Fruit fly (Drosophila melanogaster): Measurements from ENCODE around the gene CG13305.

Gene CG13305

DNA sequence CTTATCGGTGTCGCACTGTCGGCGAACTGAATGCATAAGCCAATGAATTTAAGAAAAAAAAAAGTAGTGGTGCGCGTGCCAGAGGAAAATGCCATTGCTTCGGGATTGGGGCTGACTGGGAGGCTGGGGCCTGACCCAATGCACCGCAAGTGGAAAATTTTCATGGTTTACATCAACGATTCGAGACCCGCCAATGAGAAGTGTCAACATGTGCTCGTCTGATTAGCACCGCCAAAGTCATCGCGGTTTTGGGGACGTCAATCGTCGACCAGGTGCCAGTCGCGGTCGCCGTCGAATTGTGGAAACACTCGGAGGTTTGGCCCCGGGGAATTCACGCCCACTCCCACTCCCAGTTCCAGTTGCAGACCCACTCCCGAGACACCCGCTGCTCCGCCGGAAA, 37.2 kb upstream of the CG13305 start (continued):
- TF ChIP-seq seq (GFP tag; IDR thresholded peaks at IDR 0.05) = peak; percentile 34; the same call in 1 of the 2 replicates
- TF ChIP-seq TFAM (GFP tag; optimal IDR thresholded peaks at IDR 0.05) = no peak
- TF ChIP-seq ken (GFP tag; IDR thresholded peaks at IDR 0.05) = no peak
- TF ChIP-seq dan (GFP tag; IDR thresholded peaks at IDR 0.05) = no peak
- TF ChIP-seq nerfin-1 (tag; optimal IDR thresholded peaks at IDR 0.05) = no peak
- TF ChIP-seq Dref (GFP tag; IDR thresholded peaks at IDR 0.05) = no peak
- no peak for TF ChIP-seq Mes4 (GFP tag; optimal IDR thresholded peaks at IDR 0.05)
- TF ChIP-seq zfh2 (GFP tag; optimal IDR thresholded peaks at IDR 0.05) = no peak
- peak; percentile 13 for TF ChIP-seq jumu (GFP tag; optimal IDR thresholded peaks at IDR 0.05)
- TF ChIP-seq CG18476 (GFP tag; optimal IDR thresholded peaks at IDR 0.05) = no peak
- no peak for TF ChIP-seq Lim3 (GFP tag; IDR thresholded peaks at IDR 0.05)
- no peak for TF ChIP-seq gt (GFP tag; IDR thresholded peaks at IDR 0.05)
- peak; percentile 14 for TF ChIP-seq CG5180 (GFP tag; optimal IDR thresholded peaks at IDR 0.05)
- no peak for TF ChIP-seq CG7745 (tag; optimal IDR thresholded peaks at IDR 0.05)
- no peak for TF ChIP-seq CG13894 (tag; optimal IDR thresholded peaks at IDR 0.05)
- TF ChIP-seq mld (GFP tag; IDR thresholded peaks at IDR 0.05; ENCODE audit: partially characterized antibody) = no peak
- TF ChIP-seq CG4328 (GFP tag; optimal IDR thresholded peaks at IDR 0.05) = peak; percentile 56
- TF ChIP-seq tin (GFP tag; optimal IDR thresholded peaks at IDR 0.05) = no peak
- TF ChIP-seq CG6791 (GFP tag; IDR thresholded peaks at IDR 0.05; ENCODE audit: partially characterized antibody) = no peak
- TF ChIP-seq Aef1 (GFP tag; IDR thresholded peaks at IDR 0.05) = no peak
- TF ChIP-seq tio (GFP tag; optimal IDR thresholded peaks at IDR 0.05) = no peak
- TF ChIP-seq CG12219 (GFP tag; optimal IDR thresholded peaks at IDR 0.05) = no peak
- no peak for TF ChIP-seq CG8944 (GFP tag; optimal IDR thresholded peaks at IDR 0.05)
- peak; percentile 43 for TF ChIP-seq CG15601 (tag; optimal IDR thresholded peaks at IDR 0.05)
- TF ChIP-seq tgo (GFP tag; IDR thresholded peaks at IDR 0.05) = no peak
- peak; percentile 59 for TF ChIP-seq CG12071 (GFP tag; optimal IDR thresholded peaks at IDR 0.05)
- TF ChIP-seq Hr51 (GFP tag; optimal IDR thresholded peaks at IDR 0.05) = no peak
- peak; percentile 18 for TF ChIP-seq CHES-1-like (GFP tag; optimal IDR thresholded peaks at IDR 0.05)
- no peak for TF ChIP-seq Xbp1 (GFP tag; optimal IDR thresholded peaks at IDR 0.05)
- no peak for TF ChIP-seq CG18262 (tag; optimal IDR thresholded peaks at IDR 0.05)
- no peak for TF ChIP-seq abd-A (tag; optimal IDR thresholded peaks at IDR 0.05)
- no peak for TF ChIP-seq bbx (GFP tag; IDR thresholded peaks at IDR 0.05; ENCODE audit: partially characterized antibody)
- TF ChIP-seq CG1233 (GFP tag; optimal IDR thresholded peaks at IDR 0.05) = peak; percentile 6
- no peak for TF ChIP-seq sisA (GFP tag; IDR thresholded peaks at IDR 0.05)
- no peak for TF ChIP-seq tll (GFP tag; optimal IDR thresholded peaks at IDR 0.05)
- no peak for TF ChIP-seq crp (GFP tag; optimal IDR thresholded peaks at IDR 0.05)
- peak; percentile 33; the same call in 1 of the 2 replicates for TF ChIP-seq Rfx (GFP tag; IDR thresholded peaks at IDR 0.05)
- no peak for TF ChIP-seq CG12299 (tag; optimal IDR thresholded peaks at IDR 0.05)
- TF ChIP-seq BEAF-32 (GFP tag; optimal IDR thresholded peaks at IDR 0.05) = no peak
- TF ChIP-seq CG14965 (GFP tag; optimal IDR thresholded peaks at IDR 0.05; ENCODE audit: borderline replicate concordance) = no peak
- peak; percentile 20; the same call in 1 of the 2 replicates for TF ChIP-seq CG32532 (GFP tag; IDR thresholded peaks at IDR 0.05)
- peak; percentile 71 for TF ChIP-seq lab (GFP tag; optimal IDR thresholded peaks at IDR 0.05)
- TF ChIP-seq chinmo (GFP tag; IDR thresholded peaks at IDR 0.05; ENCODE audit: partially characterized antibody) = no peak
- TF ChIP-seq CG9215 (GFP tag; IDR thresholded peaks at IDR 0.05) = no peak
- peak; percentile 32 for TF ChIP-seq CG15514 (GFP tag; optimal IDR thresholded peaks at IDR 0.05)
- TF ChIP-seq CG6689 (GFP tag; IDR thresholded peaks at IDR 0.05) = peak; percentile 27; the same call in 1 of the 2 replicates
- no peak for TF ChIP-seq grau (tag; optimal IDR thresholded peaks at IDR 0.05)
- TF ChIP-seq prd (optimal IDR thresholded peaks at IDR 0.05) = no peak
- no peak for TF ChIP-seq prd (GFP tag; IDR thresholded peaks at IDR 0.05)
- no peak for TF ChIP-seq hbn (GFP tag; IDR thresholded peaks at IDR 0.05; ENCODE audit: partially characterized antibody)
